Fruit fly (Drosophila melanogaster): ENCODE data around the gene CG6325.

DNA sequence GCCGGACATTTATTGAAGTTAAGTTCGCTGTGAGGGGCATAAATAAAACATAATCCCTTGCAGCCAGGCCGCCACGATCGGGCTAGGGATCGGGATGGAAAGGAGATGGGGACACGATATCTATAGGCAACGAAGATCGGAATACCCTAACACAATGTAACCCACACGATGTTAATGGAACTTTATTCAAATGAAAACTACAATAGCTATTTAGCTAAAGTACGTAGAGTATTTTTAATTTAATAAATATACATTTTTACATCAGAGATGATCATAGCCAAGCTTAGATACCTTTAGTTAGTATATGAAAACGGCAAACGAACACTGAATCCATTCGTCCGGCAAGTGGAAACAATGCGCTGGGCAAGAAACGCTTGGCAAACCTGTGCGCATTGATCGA is 47.8 kb upstream of the CG6325 start:
- TF ChIP-seq EcR (GFP tag; optimal IDR thresholded peaks at IDR 0.05) (no peak), CG8478 (optimal IDR thresholded peaks at IDR 0.05) (no peak), usp (GFP tag; optimal IDR thresholded peaks at IDR 0.05) (no peak), psq (optimal IDR thresholded peaks at IDR 0.05) (no peak)

Data from whole organism.